Worm (Caenorhabditis elegans) whole organism, L1 larva: Measurements from ENCODE around the gene sqv-4.

Experiments
- alr-1 ChIP-seq: fragments of 200-800 bp; sonication (Bioruptor generic); optimal IDR thresholded peaks from 2 replicates; lab custom pipeline; 2018; ENCODE audit warnings: borderline replicate concordance, mild to moderate bottlenecking, missing genetic modification characterization, missing compliant biosample characterization
- ama-1 ChIP-seq: fragments of 150-350 bp; optimal IDR thresholded peaks from 2 replicates; lab custom pipeline; 2014
- egl-27 ChIP-seq, 2 experiments: fragments of 150-350 bp in 1 of 2; sonication (generic microtip); optimal IDR thresholded peaks; 3 replicates each; lab custom pipeline; 2017 to 2018; ENCODE audit warnings: missing biosample characterization in 2 of 2, missing genetic modification characterization in 2 of 2, missing genetic modification reagents in 2 of 2
- hlh-4 ChIP-seq: sonication (generic microtip); optimal IDR thresholded peaks from 2 replicates; lab custom pipeline; 2016; ENCODE audit warnings: mild to moderate bottlenecking, missing genetic modification characterization, missing compliant biosample characterization
- irx-1 ChIP-seq: sonication (generic microtip); optimal IDR thresholded peaks from 2 replicates; lab custom pipeline; 2016; ENCODE audit warnings: missing genetic modification characterization, missing compliant biosample characterization
- mdl-1 ChIP-seq, 2 experiments: fragments of 150-350 bp; optimal IDR thresholded peaks; 2 replicates each; lab custom pipeline; 2014 to 2017; ENCODE audit warnings: missing biosample characterization in 2 of 2, missing genetic modification characterization in 2 of 2, inconsistent platforms in 1 of 2
- nhr-12 ChIP-seq: sonication (generic microtip); optimal IDR thresholded peaks from 2 replicates; lab custom pipeline; 2017; ENCODE audit warnings: missing biosample characterization, missing genetic modification characterization
- nhr-28 ChIP-seq: fragments of 150-350 bp; optimal IDR thresholded peaks from 2 replicates; lab custom pipeline; 2014; ENCODE audit warnings: missing biosample characterization, missing genetic modification characterization
- nhr-76 ChIP-seq: sonication (generic microtip); optimal IDR thresholded peaks from 2 replicates; lab custom pipeline; 2017; ENCODE audit warnings: missing biosample characterization, missing genetic modification characterization
- skn-1 ChIP-seq: fragments of 150-350 bp; optimal IDR thresholded peaks from 2 replicates; lab custom pipeline; 2014; ENCODE audit warnings: missing biosample characterization, missing genetic modification characterization
- unc-62 ChIP-seq: fragments of 150-350 bp; optimal IDR thresholded peaks from 2 replicates; lab custom pipeline; 2014; ENCODE audit warnings: missing biosample characterization, missing genetic modification reagents, missing genetic modification characterization

DNA sequence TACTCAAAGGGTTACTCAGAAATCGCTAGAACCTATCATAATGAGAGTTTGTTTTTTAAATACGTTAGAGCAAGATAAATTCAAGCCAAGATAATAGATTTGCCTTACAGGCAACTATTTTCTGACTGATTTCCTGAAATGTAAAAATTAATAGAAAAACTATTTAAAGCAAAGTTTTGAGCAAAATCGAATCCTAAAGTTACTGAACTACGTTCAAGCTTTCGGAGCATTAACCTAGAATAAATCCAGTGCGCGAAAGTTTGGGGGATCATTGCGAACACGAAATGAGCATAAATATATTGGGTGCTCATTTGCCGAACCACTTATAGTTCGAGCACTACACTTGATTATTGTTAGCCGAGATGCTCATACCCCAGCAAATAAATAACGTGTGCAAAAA is 10.4 kb upstream of the sqv-4 start, which contains the start of gene ceh-22:
- TF ChIP-seq unc-62 (GFP tag; lab: Kevin White, UChicago) (no peak), hlh-4 (tag; lab: Kevin White, UChicago) (no peak), skn-1 (tag; lab: Kevin White, UChicago) (no peak), nhr-12 (tag; lab: Kevin White, UChicago) (no peak), nhr-76 (tag; lab: Kevin White, UChicago) (no peak), egl-27 (tag; optimal IDR thresholded peaks at IDR 0.05; lab: Kevin White, UChicago) (no peak), irx-1 (tag; lab: Kevin White, UChicago) (no peak), alr-1 (tag; lab: Kevin White, UChicago) (no peak), nhr-28 (tag; lab: Kevin White, UChicago) (no peak), mdl-1 (tag; optimal IDR thresholded peaks at IDR 0.05; lab: Kevin White, UChicago) (no peak), ama-1 (lab: Kevin White, UChicago) (no peak)
